Fruit fly (Drosophila melanogaster): Measurements from ENCODE around the gene CG2983.
A peak's percentile ranks its signal among the peaks of the same experiment; 100 is the strongest.

CG2983 gene

DNA sequence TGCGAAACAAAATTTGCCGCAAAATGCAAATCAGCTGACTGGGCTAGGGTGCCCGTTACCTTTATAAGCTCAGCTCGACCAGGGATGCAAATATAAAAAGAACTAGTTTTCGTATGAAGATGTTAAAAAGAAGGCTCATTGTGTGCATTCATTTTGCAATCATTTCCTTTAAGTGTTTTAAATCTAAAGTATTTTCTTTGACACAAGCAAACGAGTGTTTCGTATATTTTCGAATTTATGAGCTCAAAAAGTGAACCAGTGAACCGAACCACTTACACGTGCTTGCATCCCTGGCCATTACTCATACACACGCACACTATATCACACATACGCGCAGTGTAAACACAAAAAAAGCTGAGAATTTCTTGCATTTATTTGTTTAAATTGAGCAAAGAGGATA, 30.8 kb downstream of the CG2983 start, which contains the start of the genes Prx6a and Sbat (continued):
- peak; percentile 62 for TF ChIP-seq chn (GFP tag; optimal IDR thresholded peaks at IDR 0.05)
- no peak for TF ChIP-seq Gsc (GFP tag; IDR thresholded peaks at IDR 0.05)
- peak; percentile 4 for TF ChIP-seq CG3838 (GFP tag; optimal IDR thresholded peaks at IDR 0.05)
- TF ChIP-seq lov (optimal IDR thresholded peaks at IDR 0.05) = no peak
- no peak for TF ChIP-seq lov (GFP tag; IDR thresholded peaks at IDR 0.05)
- TF ChIP-seq CG4617 (GFP tag; optimal IDR thresholded peaks at IDR 0.05; ENCODE audit: borderline replicate concordance) = peak; percentile 58
- TF ChIP-seq Sox102F (GFP tag; optimal IDR thresholded peaks at IDR 0.05) = peak; percentile 53
- TF ChIP-seq Dbx (GFP tag; IDR thresholded peaks at IDR 0.05) = peak; percentile 61; the same call in 2 of the 3 replicates
- TF ChIP-seq pb (GFP tag; optimal IDR thresholded peaks at IDR 0.05) = peak; percentile 44
- TF ChIP-seq salm (tag; optimal IDR thresholded peaks at IDR 0.05) = peak; percentile 37
- TF ChIP-seq ftz-f1 (GFP tag; optimal IDR thresholded peaks at IDR 0.05) = no peak
- peak; percentile 66 for TF ChIP-seq Fer2 (tag; optimal IDR thresholded peaks at IDR 0.05)
- TF ChIP-seq CG34422 (GFP tag; IDR thresholded peaks at IDR 0.05) = peak; percentile 83
- TF ChIP-seq D (optimal IDR thresholded peaks at IDR 0.05) = no peak
- TF ChIP-seq D (GFP tag; optimal IDR thresholded peaks at IDR 0.05) = peak; percentile 40
- peak; percentile 83 for TF ChIP-seq CG9932 (GFP tag; IDR thresholded peaks at IDR 0.05)
- peak; percentile 67 for TF ChIP-seq PHDP (tag; optimal IDR thresholded peaks at IDR 0.05)
- peak; percentile 57 for TF ChIP-seq Bdp1 (GFP tag; optimal IDR thresholded peaks at IDR 0.05)
- peak; percentile 63 for TF ChIP-seq CG18262 (tag; optimal IDR thresholded peaks at IDR 0.05)
- peak; percentile 67 for TF ChIP-seq Aef1 (GFP tag; IDR thresholded peaks at IDR 0.05)
- TF ChIP-seq CG3847 (GFP tag; IDR thresholded peaks at IDR 0.05) = peak; percentile 71
- no peak for TF ChIP-seq Hr78 (GFP tag; optimal IDR thresholded peaks at IDR 0.05)
- peak; percentile 45 for TF ChIP-seq CG12219 (GFP tag; optimal IDR thresholded peaks at IDR 0.05)
- TF ChIP-seq knrl (GFP tag; IDR thresholded peaks at IDR 0.05; ENCODE audit: partially characterized antibody) = peak; percentile 65
- peak; percentile 50 for TF ChIP-seq Max (GFP tag; optimal IDR thresholded peaks at IDR 0.05)
- peak; percentile 46 for TF ChIP-seq run (tag; optimal IDR thresholded peaks at IDR 0.05)
- TF ChIP-seq bab2 (GFP tag; optimal IDR thresholded peaks at IDR 0.05) = peak; percentile 74
- no peak for TF ChIP-seq Lim3 (GFP tag; IDR thresholded peaks at IDR 0.05)
- TF ChIP-seq gsb-n (tag; optimal IDR thresholded peaks at IDR 0.05) = peak; percentile 57
- TF ChIP-seq Oli (tag; optimal IDR thresholded peaks at IDR 0.05) = peak; percentile 52
- TF ChIP-seq BEAF-32 (GFP tag; optimal IDR thresholded peaks at IDR 0.05) = peak; percentile 44
- TF ChIP-seq pros (GFP tag; optimal IDR thresholded peaks at IDR 0.05) = no peak
- peak; percentile 69 for TF ChIP-seq CG14014 (GFP tag; IDR thresholded peaks at IDR 0.05)
- peak; percentile 85 for TF ChIP-seq zfh2 (GFP tag; optimal IDR thresholded peaks at IDR 0.05)
- TF ChIP-seq zen2 (GFP tag; IDR thresholded peaks at IDR 0.05; ENCODE audit: partially characterized antibody) = no peak
- peak; percentile 69 for TF ChIP-seq bcd (GFP tag; optimal IDR thresholded peaks at IDR 0.05)
- TF ChIP-seq HmgD (GFP tag; optimal IDR thresholded peaks at IDR 0.05) = peak; percentile 75
- peak; percentile 9 for TF ChIP-seq CG6765 (GFP tag; optimal IDR thresholded peaks at IDR 0.05)
- peak; percentile 27; the same call in 1 of the 2 replicates for TF ChIP-seq inv (GFP tag; IDR thresholded peaks at IDR 0.05; ENCODE audit: partially characterized antibody)
- peak; percentile 58 for TF ChIP-seq ssp (GFP tag; IDR thresholded peaks at IDR 0.05)
- peak; percentile 53 for TF ChIP-seq Sry-β (GFP tag; optimal IDR thresholded peaks at IDR 0.05)
- TF ChIP-seq Hmr (GFP tag; optimal IDR thresholded peaks at IDR 0.05) = peak; percentile 78
- peak; percentile 54 for TF ChIP-seq maf-S (GFP tag; optimal IDR thresholded peaks at IDR 0.05)
- TF ChIP-seq schlank (tag; optimal IDR thresholded peaks at IDR 0.05) = peak; percentile 65
- no peak for TF ChIP-seq prd (optimal IDR thresholded peaks at IDR 0.05)
- peak; percentile 80 for TF ChIP-seq prd (GFP tag; IDR thresholded peaks at IDR 0.05)
- TF ChIP-seq nerfin-1 (tag; optimal IDR thresholded peaks at IDR 0.05) = peak; percentile 68
- peak; percentile 73 for TF ChIP-seq tin (GFP tag; optimal IDR thresholded peaks at IDR 0.05)
- TF ChIP-seq pfk (GFP tag; optimal IDR thresholded peaks at IDR 0.05) = peak; percentile 17
- no peak for TF ChIP-seq Kr (GFP tag; optimal IDR thresholded peaks at IDR 0.05)
- TF ChIP-seq Sox100B (GFP tag; optimal IDR thresholded peaks at IDR 0.05) = peak; percentile 50

All from whole organism, embryonic.